Fruit fly (Drosophila melanogaster) whole organism, embryonic: ENCODE measurements around the gene rtv.

Experiments used
- CG10147 ChIP-seq: fragments of 200-800 bp; sonication (Bioruptor generic); optimal IDR thresholded peaks from 2 replicates; lab custom pipeline; 2019; ENCODE audit warnings: missing biosample characterization, mild to moderate bottlenecking, missing genetic modification characterization, moderate library complexity
- CG10267 ChIP-seq: fragments of 200-800 bp; sonication (Bioruptor generic); optimal IDR thresholded peaks from 2 replicates; lab custom pipeline; 2018; ENCODE audit warnings: missing biosample characterization, mild to moderate bottlenecking, missing genetic modification characterization, moderate library complexity
- CG10979 ChIP-seq: fragments of 200-800 bp; sonication (Bioruptor generic); optimal IDR thresholded peaks from 2 replicates; lab custom pipeline; 2018; ENCODE audit warnings: missing biosample characterization, mild to moderate bottlenecking, missing genetic modification characterization, moderate library complexity
- CG11560 ChIP-seq: fragments of 200-800 bp; sonication (Bioruptor generic); IDR thresholded peaks from 3 replicates; pipeline ENCODE4 v1.3.6; 2022; ENCODE audit warnings: missing biosample characterization, missing genetic modification characterization
- CG11695 ChIP-seq: fragments of 200-800 bp; sonication (Bioruptor generic); IDR thresholded peaks from 3 replicates; pipeline ENCODE4 v1.3.6; 2022; ENCODE audit warnings: missing biosample characterization, missing genetic modification characterization
- CG1233 ChIP-seq: fragments of 200-800 bp; sonication (Bioruptor generic); optimal IDR thresholded peaks from 4 replicates; lab custom pipeline; 2018; ENCODE audit warnings: missing biosample characterization, mild to moderate bottlenecking, missing genetic modification characterization
- CG12942 ChIP-seq: fragments of 200-800 bp; sonication (Bioruptor generic); optimal IDR thresholded peaks from 3 replicates; lab custom pipeline; 2016; ENCODE audit warnings: missing biosample characterization, missing genetic modification characterization
- CG13424 ChIP-seq: fragments of 200-800 bp; sonication (Bioruptor generic); optimal IDR thresholded peaks from 2 replicates; lab custom pipeline; 2019; ENCODE audit warnings: missing biosample characterization, mild to moderate bottlenecking, missing genetic modification characterization, moderate library complexity
- CG14441 ChIP-seq: fragments of 200-800 bp; sonication (Bioruptor generic); IDR thresholded peaks from 2 replicates; pipeline ENCODE4 v1.3.6; 2022; ENCODE audit warnings: missing biosample characterization, missing genetic modification characterization
- CG18262 ChIP-seq: fragments of 200-800 bp; optimal IDR thresholded peaks from 3 replicates; lab custom pipeline; 2019; ENCODE audit warnings: missing biosample characterization, mild to moderate bottlenecking, missing genetic modification characterization, moderate library complexity
- CG2712 ChIP-seq: fragments of 200-800 bp; optimal IDR thresholded peaks from 3 replicates; lab custom pipeline; 2019; ENCODE audit warnings: missing biosample characterization, mild to moderate bottlenecking, missing genetic modification characterization, moderate library complexity
- CG31441 ChIP-seq: fragments of 200-800 bp; sonication (Bioruptor generic); IDR thresholded peaks from 2 replicates; pipeline ENCODE4 v1.3.6; 2022; ENCODE audit warnings: missing biosample characterization, missing genetic modification characterization
- CG32532 ChIP-seq: fragments of 200-800 bp; sonication (Bioruptor generic); IDR thresholded peaks from 2 replicates; pipeline ENCODE4 v1.3.6; 2022; ENCODE audit warnings: missing biosample characterization, missing genetic modification characterization
- CG32767 ChIP-seq: fragments of 200-800 bp; sonication (Bioruptor generic); IDR thresholded peaks from 2 replicates; pipeline ENCODE4 v1.3.6; 2022; ENCODE audit warnings: missing biosample characterization, missing genetic modification characterization
- CG3281 ChIP-seq: fragments of 200-800 bp; sonication (Bioruptor generic); optimal IDR thresholded peaks from 3 replicates; lab custom pipeline; 2017; ENCODE audit warnings: missing biosample characterization, mild to moderate bottlenecking, missing genetic modification characterization
- CG3838 ChIP-seq: fragments of 200-800 bp; sonication (Bioruptor generic); optimal IDR thresholded peaks from 3 replicates; lab custom pipeline; 2016; ENCODE audit warnings: missing biosample characterization, missing genetic modification characterization
- CG4360 ChIP-seq: fragments of 200-800 bp; sonication (Bioruptor generic); IDR thresholded peaks from 2 replicates; pipeline ENCODE4 v1.3.6; 2022; ENCODE audit warnings: missing biosample characterization, missing genetic modification characterization
- CG4730 ChIP-seq: fragments of 200-800 bp; sonication (Bioruptor generic); IDR thresholded peaks from 2 replicates; pipeline ENCODE4 v1.3.6; 2022; ENCODE audit warnings: missing biosample characterization, missing genetic modification characterization
- CG6689 ChIP-seq: fragments of 200-800 bp; sonication (Bioruptor generic); IDR thresholded peaks from 2 replicates; pipeline ENCODE4 v1.3.6; 2022; ENCODE audit warnings: missing biosample characterization, missing genetic modification characterization
- CG7786 ChIP-seq: fragments of 200-800 bp; sonication (Bioruptor generic); optimal IDR thresholded peaks from 2 replicates; lab custom pipeline; 2016; ENCODE audit warnings: missing biosample characterization, missing genetic modification characterization
- CG8089 ChIP-seq: fragments of 200-800 bp; sonication (Bioruptor generic); optimal IDR thresholded peaks from 3 replicates; lab custom pipeline; 2016; ENCODE audit warnings: missing biosample characterization, missing genetic modification characterization
- CG8388 ChIP-seq: fragments of 200-800 bp; sonication (Bioruptor generic); optimal IDR thresholded peaks from 2 replicates; lab custom pipeline; 2019; ENCODE audit warnings: missing biosample characterization, mild to moderate bottlenecking, missing genetic modification characterization, moderate library complexity
- CG9727 ChIP-seq: fragments of 200-800 bp; sonication (Bioruptor generic); optimal IDR thresholded peaks from 3 replicates; lab custom pipeline; 2017; ENCODE audit warnings: missing biosample characterization, mild to moderate bottlenecking, missing genetic modification characterization
- CG9932 ChIP-seq: fragments of 200-800 bp; sonication (Bioruptor generic); IDR thresholded peaks from 2 replicates; pipeline ENCODE4 v1.3.6; 2022; ENCODE audit warnings: missing biosample characterization, missing genetic modification characterization
- E2f2 ChIP-seq: fragments of 200-800 bp; sonication (Bioruptor generic); IDR thresholded peaks from 2 replicates; pipeline ENCODE4 v1.3.6; 2022; ENCODE audit warnings: missing biosample characterization, missing genetic modification characterization
- Elba2 ChIP-seq: fragments of 200-800 bp; sonication (Bioruptor generic); optimal IDR thresholded peaks from 3 replicates; lab custom pipeline; 2016; ENCODE audit warnings: missing biosample characterization, missing genetic modification characterization
- Hey ChIP-seq: fragments of 200-800 bp; sonication (Bioruptor generic); optimal IDR thresholded peaks from 3 replicates; lab custom pipeline; 2018; ENCODE audit warnings: missing biosample characterization, mild to moderate bottlenecking, missing genetic modification characterization
- Hr51 ChIP-seq, 2 experiments: fragments of 200-800 bp; sonication (Bioruptor generic); optimal IDR thresholded peaks; 2 replicates in 1 of 2; 3 replicates in 1 of 2; lab custom pipeline; 2016 to 2018; ENCODE audit warnings: missing biosample characterization in 2 of 2, missing genetic modification characterization in 2 of 2, mild to moderate bottlenecking in 1 of 2, moderate library complexity in 1 of 2
- MBD-R2 ChIP-seq: fragments of 200-800 bp; sonication (Bioruptor generic); IDR thresholded peaks from 2 replicates; pipeline ENCODE4 v1.3.6; 2022; ENCODE audit warnings: missing biosample characterization, missing genetic modification characterization
- Med ChIP-seq: fragments of 200-800 bp; sonication (Bioruptor generic); peaks from one replicate; lab custom pipeline; 2016; ENCODE audit warnings: missing biosample characterization, missing genetic modification characterization, mild to moderate bottlenecking, inconsistent platforms, moderate library complexity
- Meics ChIP-seq: fragments of 200-800 bp; sonication (Bioruptor generic); optimal IDR thresholded peaks from 2 replicates; lab custom pipeline; 2017; ENCODE audit warnings: missing biosample characterization, mild to moderate bottlenecking, missing genetic modification characterization
- Rfx ChIP-seq: fragments of 200-800 bp; sonication (Bioruptor generic); IDR thresholded peaks from 2 replicates; pipeline ENCODE4 v1.3.6; 2022; ENCODE audit warnings: missing biosample characterization, missing genetic modification characterization
- Trl ChIP-seq, 3 experiments: fragments of >200 bp in 2 of 3; fragments of 200-800 bp in 1 of 3; sonication (Bioruptor generic) in 1 of 3; optimal IDR thresholded peaks; 2 replicates in 1 of 3; 3 replicates in 2 of 3; lab custom pipeline; 2016 to 2017; ENCODE audit warnings: missing biosample characterization in 1 of 3, missing genetic modification characterization in 1 of 3
- bigmax ChIP-seq: fragments of 200-800 bp; sonication (Bioruptor generic); optimal IDR thresholded peaks from 2 replicates; lab custom pipeline; 2018; ENCODE audit warnings: missing biosample characterization, mild to moderate bottlenecking, missing genetic modification characterization
- cg ChIP-seq: fragments of 200-800 bp; sonication (Bioruptor generic); optimal IDR thresholded peaks from 3 replicates; lab custom pipeline; 2019; ENCODE audit warnings: missing biosample characterization, mild to moderate bottlenecking, missing genetic modification characterization, moderate library complexity
- chm ChIP-seq: fragments of 200-800 bp; sonication (Bioruptor generic); IDR thresholded peaks from 2 replicates; pipeline ENCODE4 v1.3.6; 2022; ENCODE audit warnings: missing biosample characterization, missing genetic modification characterization
- dmrt99B ChIP-seq: fragments of 200-800 bp; sonication (Bioruptor generic); optimal IDR thresholded peaks from 2 replicates; lab custom pipeline; 2018; ENCODE audit warnings: missing biosample characterization, mild to moderate bottlenecking, missing genetic modification characterization, moderate library complexity
- dysf ChIP-seq: fragments of 200-800 bp; sonication (Bioruptor generic); IDR thresholded peaks from 3 replicates; pipeline ENCODE4 v1.3.6; 2022; ENCODE audit warnings: missing biosample characterization, missing genetic modification characterization
- grau ChIP-seq: fragments of 200-800 bp; optimal IDR thresholded peaks from 3 replicates; lab custom pipeline; 2019; ENCODE audit warnings: missing biosample characterization, mild to moderate bottlenecking, missing genetic modification characterization, moderate library complexity
- inv ChIP-seq: fragments of 200-800 bp; sonication (Bioruptor generic); IDR thresholded peaks from 2 replicates; pipeline ENCODE4 v1.3.6; 2022; ENCODE audit warnings: missing biosample characterization, missing genetic modification characterization; ENCODE audit not compliant: partially characterized antibody
- kay ChIP-seq: fragments of 200-800 bp; sonication (Bioruptor generic); optimal IDR thresholded peaks from 2 replicates; lab custom pipeline; 2016; ENCODE audit warnings: missing biosample characterization, missing genetic modification characterization
- ken ChIP-seq: fragments of 200-800 bp; sonication (Bioruptor generic); IDR thresholded peaks from 3 replicates; pipeline ENCODE4 v1.3.6; 2022; ENCODE audit warnings: missing biosample characterization, missing genetic modification characterization
- lab ChIP-seq: fragments of 200-800 bp; sonication (Bioruptor generic); optimal IDR thresholded peaks from 3 replicates; lab custom pipeline; 2017; ENCODE audit warnings: missing biosample characterization, missing genetic modification characterization, mild to moderate bottlenecking, moderate library complexity, missing genetic modification reagents
- lov ChIP-seq, 2 experiments: fragments of 200-800 bp in 1 of 2; fragments of >200 bp in 1 of 2; sonication (Bioruptor generic) in 1 of 2; IDR thresholded peaks in 1 of 2; optimal IDR thresholded peaks in 1 of 2; 2 replicates in 1 of 2; 3 replicates in 1 of 2; pipeline versions ENCODE4 v1.3.6 to Lab custom; 2017 to 2022; ENCODE audit warnings: missing biosample characterization in 1 of 2, missing genetic modification characterization in 1 of 2
- row ChIP-seq: fragments of 200-800 bp; sonication (Bioruptor generic); IDR thresholded peaks from 3 replicates; pipeline ENCODE4 v1.3.6; 2022; ENCODE audit warnings: missing biosample characterization, missing genetic modification characterization
- ssp ChIP-seq: fragments of 200-800 bp; sonication (Bioruptor generic); IDR thresholded peaks from 2 replicates; pipeline ENCODE4 v1.3.6; 2022; ENCODE audit warnings: missing biosample characterization, missing genetic modification characterization
- wdn ChIP-seq: fragments of 200-800 bp; sonication (Bioruptor generic); IDR thresholded peaks from 2 replicates; pipeline ENCODE4 v1.3.6; 2022; ENCODE audit warnings: missing biosample characterization, missing genetic modification characterization
- zfh2 ChIP-seq: fragments of 200-800 bp; sonication (Bioruptor generic); optimal IDR thresholded peaks from 2 replicates; lab custom pipeline; 2016; ENCODE audit warnings: missing biosample characterization, missing genetic modification characterization

Gene rtv

dm6 chrX:11155808-11156589 lies 2.2 kb upstream of the rtv start (continued):
- no peak for TF ChIP-seq E2f2 (GFP tag; lab: Robert Waterston, UW)
- TF ChIP-seq CG8388 (GFP tag; lab: Kevin White, UChicago), result no peak
- no peak for TF ChIP-seq CG6689 (GFP tag; lab: Robert Waterston, UW)
- no peak for TF ChIP-seq CG14441
- TF ChIP-seq CG13424 (tag; lab: Kevin White, UChicago), result peak; percentile 36
- TF ChIP-seq CG1233, result no peak
- TF ChIP-seq dmrt99B, result peak; percentile 19
- peak; percentile 64 for TF ChIP-seq Med (GFP tag; lab: Kevin White, UChicago)
- TF ChIP-seq Elba2 (GFP tag; lab: Kevin White, UChicago), result peak; percentile 74
- peak; percentile 28 for TF ChIP-seq CG2712 (tag; lab: Kevin White, UChicago)
- TF ChIP-seq CG31441 (GFP tag; lab: Robert Waterston, UW), result no peak
- TF ChIP-seq CG4730 (GFP tag; lab: Robert Waterston, UW), result no peak
- TF ChIP-seq grau (tag; lab: Kevin White, UChicago), result peak; percentile 37
- TF ChIP-seq zfh2 (GFP tag; lab: Kevin White, UChicago), result no peak
- peak; percentile 31; the same call in 1 of the 3 replicates for TF ChIP-seq dysf (GFP tag; lab: Robert Waterston, UW)
- peak; percentile 41 for TF ChIP-seq lab (GFP tag; lab: Kevin White, UChicago)
- peak in 1 of 2 experiments; percentile 16 for TF ChIP-seq Hr51 (GFP tag; optimal IDR thresholded peaks at IDR 0.05; lab: Kevin White, UChicago)
- no peak for TF ChIP-seq chm (GFP tag; lab: Robert Waterston, UW)
- no peak for TF ChIP-seq inv
- TF ChIP-seq Hey (tag; lab: Kevin White, UChicago), result no peak
- peak; percentile 58 for TF ChIP-seq Rfx (GFP tag; lab: Robert Waterston, UW)
- TF ChIP-seq CG12942 (GFP tag; lab: Kevin White, UChicago), result no peak
- TF ChIP-seq CG11560 (tag; lab: Robert Waterston, UW), result no peak
- no peak for TF ChIP-seq ken
- no peak for TF ChIP-seq wdn
- TF ChIP-seq CG11695 (GFP tag; lab: Robert Waterston, UW), result peak; percentile 56; the same call in 2 of the 3 replicates
- peak; percentile 55 for TF ChIP-seq cg
- TF ChIP-seq bigmax (GFP tag; lab: Kevin White, UChicago), result peak; percentile 67
- peak; percentile 20; the same call in 1 of the 2 replicates for TF ChIP-seq CG4360
- peak; percentile 42; the same call in 1 of the 3 replicates for TF ChIP-seq row (GFP tag; lab: Robert Waterston, UW)
- no peak for TF ChIP-seq CG18262 (tag; lab: Kevin White, UChicago)
- TF ChIP-seq CG7786 (GFP tag; lab: Kevin White, UChicago), result no peak
- TF ChIP-seq ssp (GFP tag; lab: Robert Waterston, UW), result no peak
- TF ChIP-seq CG32767 (GFP tag; lab: Robert Waterston, UW), result no peak
- peak; percentile 43 for TF ChIP-seq CG10147 (GFP tag; lab: Kevin White, UChicago)
- TF ChIP-seq CG8089 (GFP tag; lab: Kevin White, UChicago), result no peak
- no peak for TF ChIP-seq CG3838 (GFP tag; lab: Kevin White, UChicago)
- peak; percentile 44 for TF ChIP-seq CG3281 (GFP tag; lab: Kevin White, UChicago)
- peak; percentile 69 for TF ChIP-seq CG32532
- peak; percentile 6 for TF ChIP-seq CG10979 (tag; lab: Kevin White, UChicago)
- peak; percentile 7 to 33 for TF ChIP-seq Trl (optimal IDR thresholded peaks at IDR 0.05; lab: Kevin White, UChicago)
- TF ChIP-seq Trl (GFP tag; optimal IDR thresholded peaks at IDR 0.05; lab: Kevin White, UChicago), result no peak
- peak; percentile 13; the same call in 1 of the 2 replicates for TF ChIP-seq MBD-R2
- TF ChIP-seq CG10267 (tag; lab: Kevin White, UChicago), result peak; percentile 13
- peak; percentile 30 for TF ChIP-seq kay (GFP tag; lab: Kevin White, UChicago)
- no peak for TF ChIP-seq CG9727 (GFP tag; lab: Kevin White, UChicago)
- no peak for TF ChIP-seq lov (optimal IDR thresholded peaks at IDR 0.05; lab: Kevin White, UChicago)
- no peak for TF ChIP-seq lov (GFP tag; IDR thresholded peaks at IDR 0.05; lab: Robert Waterston, UW)
- TF ChIP-seq Meics (GFP tag; lab: Kevin White, UChicago), result peak; percentile 40
- peak; percentile 35 for TF ChIP-seq CG9932 (GFP tag; lab: Robert Waterston, UW)
